Fruit fly (Drosophila melanogaster) whole organism, pupa: Measurements from ENCODE around the gene Kcmf1.
A peak's percentile ranks its signal among the peaks of the same experiment; 100 is the strongest.

ENCODE experiments used
- CG10348 ChIP-seq: fragments of 200-800 bp; sonication (Bioruptor generic); IDR thresholded peaks from 2 replicates; pipeline ENCODE4 v1.3.6; 2022; ENCODE audit warnings: missing biosample characterization, missing genetic modification characterization
- CG12605 ChIP-seq: fragments of 200-800 bp; sonication (Bioruptor generic); IDR thresholded peaks from 2 replicates; pipeline ENCODE4 v1.3.6; 2022; ENCODE audit warnings: missing biosample characterization, missing genetic modification characterization
- CG13204 ChIP-seq: fragments of 200-800 bp; sonication (Bioruptor generic); optimal IDR thresholded peaks from 2 replicates; lab custom pipeline; 2018; ENCODE audit warnings: missing biosample characterization, mild to moderate bottlenecking, missing genetic modification characterization, moderate library complexity
- CG14655 ChIP-seq: fragments of 200-800 bp; sonication (Bioruptor generic); optimal IDR thresholded peaks from 3 replicates; lab custom pipeline; 2017; ENCODE audit warnings: mild to moderate bottlenecking, missing biosample characterization, missing genetic modification reagents, missing genetic modification characterization
- CG15710 ChIP-seq: fragments of 200-800 bp; sonication (Bioruptor generic); optimal IDR thresholded peaks from 2 replicates; lab custom pipeline; 2018; ENCODE audit warnings: missing biosample characterization, mild to moderate bottlenecking, missing genetic modification characterization, moderate library complexity
- CG17806 ChIP-seq: fragments of 200-800 bp; sonication (Bioruptor generic); optimal IDR thresholded peaks from 2 replicates; lab custom pipeline; 2018; ENCODE audit warnings: missing biosample characterization, mild to moderate bottlenecking, missing genetic modification characterization, moderate library complexity
- CG32121 ChIP-seq: fragments of 200-800 bp; sonication (Bioruptor generic); IDR thresholded peaks from 2 replicates; pipeline ENCODE4 v1.3.6; 2022; ENCODE audit warnings: missing biosample characterization, missing genetic modification characterization
- CG34367 ChIP-seq: fragments of 200-800 bp; sonication (Bioruptor generic); optimal IDR thresholded peaks from 2 replicates; lab custom pipeline; 2018; ENCODE audit warnings: missing biosample characterization, mild to moderate bottlenecking, missing genetic modification characterization
- CG4496 ChIP-seq: fragments of 200-800 bp; sonication (Bioruptor generic); IDR thresholded peaks from 3 replicates; pipeline ENCODE4 v1.3.6; 2022; ENCODE audit warnings: missing biosample characterization, missing genetic modification characterization
- CG8159 ChIP-seq: fragments of 200-800 bp; sonication (Bioruptor generic); optimal IDR thresholded peaks from 3 replicates; lab custom pipeline; 2018; ENCODE audit warnings: missing biosample characterization, mild to moderate bottlenecking, missing genetic modification characterization, moderate library complexity
- CG8301 ChIP-seq: fragments of 200-800 bp; sonication (Bioruptor generic); optimal IDR thresholded peaks from 2 replicates; lab custom pipeline; 2018; ENCODE audit warnings: missing biosample characterization, mild to moderate bottlenecking, missing genetic modification characterization
- CG9948 ChIP-seq: fragments of 200-800 bp; sonication (Bioruptor generic); optimal IDR thresholded peaks from 2 replicates; lab custom pipeline; 2018; ENCODE audit warnings: missing biosample characterization, mild to moderate bottlenecking, missing genetic modification characterization, moderate library complexity
- D1 ChIP-seq: fragments of 200-800 bp; sonication (Bioruptor generic); optimal IDR thresholded peaks from 2 replicates; lab custom pipeline; 2018; ENCODE audit warnings: missing biosample characterization, mild to moderate bottlenecking, missing genetic modification characterization, moderate library complexity
- EcR ChIP-seq: fragments of 200-800 bp; sonication (Bioruptor generic); optimal IDR thresholded peaks from 3 replicates; lab custom pipeline; 2019; ENCODE audit warnings: missing biosample characterization, missing genetic modification characterization, mild to moderate bottlenecking, moderate library complexity, missing genetic modification reagents
- Ets98B ChIP-seq: fragments of 200-800 bp; sonication (Bioruptor generic); IDR thresholded peaks from 2 replicates; pipeline ENCODE4 v1.3.6; 2022; ENCODE audit warnings: missing biosample characterization, missing genetic modification characterization
- Pif1A ChIP-seq: fragments of 200-800 bp; sonication (Bioruptor generic); optimal IDR thresholded peaks from 3 replicates; lab custom pipeline; 2016; ENCODE audit warnings: missing biosample characterization, missing genetic modification characterization
- Pif1B ChIP-seq: fragments of 200-800 bp; sonication (Bioruptor generic); optimal IDR thresholded peaks from 3 replicates; lab custom pipeline; 2016; ENCODE audit warnings: missing biosample characterization, missing genetic modification characterization
- Snoo ChIP-seq: fragments of 200-800 bp; sonication (Bioruptor generic); optimal IDR thresholded peaks from 3 replicates; lab custom pipeline; 2017; ENCODE audit warnings: missing biosample characterization, mild to moderate bottlenecking, missing genetic modification characterization, inconsistent platforms
- fd96Ca ChIP-seq: fragments of 200-800 bp; sonication (Bioruptor generic); IDR thresholded peaks from 3 replicates; pipeline ENCODE4 v1.3.6; 2022; ENCODE audit warnings: missing biosample characterization, missing genetic modification characterization
- gl ChIP-seq: fragments of 200-800 bp; sonication (Bioruptor generic); optimal IDR thresholded peaks from 2 replicates; lab custom pipeline; 2018; ENCODE audit warnings: missing biosample characterization, mild to moderate bottlenecking, missing genetic modification characterization
- rn ChIP-seq: fragments of 200-800 bp; sonication (Bioruptor generic); IDR thresholded peaks from 2 replicates; pipeline ENCODE4 v1.3.6; 2022; ENCODE audit warnings: missing biosample characterization, missing genetic modification characterization

Gene Kcmf1

dm6 chr3R:9030006-9030749 lies 15.5 kb upstream of the Kcmf1 start:
- TF ChIP-seq D1 (tag; lab: Kevin White, UChicago): no peak
- TF ChIP-seq CG15710 (tag; lab: Kevin White, UChicago): no peak
- TF ChIP-seq EcR (GFP tag; lab: Kevin White, UChicago): no peak
- no peak for TF ChIP-seq gl (tag; lab: Kevin White, UChicago)
- no peak for TF ChIP-seq CG14655 (GFP tag; lab: Kevin White, UChicago)
- TF ChIP-seq CG8159 (tag; lab: Kevin White, UChicago): no peak
- TF ChIP-seq fd96Ca: no peak
- no peak for TF ChIP-seq CG13204 (GFP tag; lab: Kevin White, UChicago)
- no peak for TF ChIP-seq CG34367
- TF ChIP-seq rn (GFP tag; lab: Robert Waterston, UW): no peak
- TF ChIP-seq CG8301: no peak
- no peak for TF ChIP-seq CG17806 (tag; lab: Kevin White, UChicago)
- no peak for TF ChIP-seq Pif1B
- TF ChIP-seq Snoo (tag; lab: Kevin White, UChicago): no peak
- no peak for TF ChIP-seq CG4496 (GFP tag; lab: Robert Waterston, UW)
- TF ChIP-seq CG12605 (GFP tag; lab: Robert Waterston, UW): no peak
- no peak for TF ChIP-seq Ets98B (GFP tag; lab: Robert Waterston, UW)
- no peak for TF ChIP-seq CG32121 (GFP tag; lab: Robert Waterston, UW)
- TF ChIP-seq CG10348 (GFP tag; lab: Robert Waterston, UW): no peak

dm6 chr3R:9029411-9029810 lies 14.7 kb upstream of the Kcmf1 start:
- TF ChIP-seq CG9948 (no peak), Pif1B (no peak), CG34367 (no peak), EcR (GFP tag; lab: Kevin White, UChicago) (peak; percentile 29)

- no peak for TF ChIP-seq Pif1B
- no peak for TF ChIP-seq Pif1A (GFP tag; lab: Kevin White, UChicago)
- TF ChIP-seq, all 21 proteins: peak for 0
Measured at dm6 chr3R:9028690-9029089, 14.0 kb upstream of the Kcmf1 start.

dm6 chr3R:9027082-9027481 lies 12.4 kb upstream of the Kcmf1 start:
- TF ChIP-seq Pif1A (GFP tag; lab: Kevin White, UChicago): no peak
- no peak for TF ChIP-seq CG4496 (GFP tag; lab: Robert Waterston, UW)
- no peak for TF ChIP-seq Pif1B
- TF ChIP-seq Snoo (tag; lab: Kevin White, UChicago): no peak
- no peak for TF ChIP-seq Ets98B (GFP tag; lab: Robert Waterston, UW)
- no peak for TF ChIP-seq CG17806 (tag; lab: Kevin White, UChicago)
- no peak for TF ChIP-seq rn (GFP tag; lab: Robert Waterston, UW)
- no peak for TF ChIP-seq CG9948
- TF ChIP-seq CG34367: no peak
- no peak for TF ChIP-seq CG14655 (GFP tag; lab: Kevin White, UChicago)
- no peak for TF ChIP-seq CG12605 (GFP tag; lab: Robert Waterston, UW)
- TF ChIP-seq gl (tag; lab: Kevin White, UChicago): no peak
- TF ChIP-seq fd96Ca: no peak

dm6 chr3R:9024835-9025510 lies 10.3 kb upstream of the Kcmf1 start:
- no peak for TF ChIP-seq D1 (tag; lab: Kevin White, UChicago)
- TF ChIP-seq CG17806 (tag; lab: Kevin White, UChicago): no peak
- no peak for TF ChIP-seq gl (tag; lab: Kevin White, UChicago)
- no peak for TF ChIP-seq Snoo (tag; lab: Kevin White, UChicago)
- no peak for TF ChIP-seq Pif1B
- TF ChIP-seq CG4496 (GFP tag; lab: Robert Waterston, UW): no peak

dm6 chr3R:9023934-9024333 lies 9.2 kb upstream of the Kcmf1 start:
- TF ChIP-seq CG13204 (GFP tag; lab: Kevin White, UChicago) (no peak), CG14655 (GFP tag; lab: Kevin White, UChicago) (no peak), CG4496 (GFP tag; lab: Robert Waterston, UW) (no peak), CG10348 (GFP tag; lab: Robert Waterston, UW) (no peak), fd96Ca (no peak), CG34367 (no peak), rn (GFP tag; lab: Robert Waterston, UW) (no peak), CG8159 (tag; lab: Kevin White, UChicago) (no peak), Ets98B (GFP tag; lab: Robert Waterston, UW) (no peak), Snoo (tag; lab: Kevin White, UChicago) (no peak), Pif1A (GFP tag; lab: Kevin White, UChicago) (no peak), CG9948 (no peak), D1 (tag; lab: Kevin White, UChicago) (no peak), gl (tag; lab: Kevin White, UChicago) (no peak)
